Worm (Caenorhabditis elegans): ENCODE results near the gene Y69H2.17.

Gene Y69H2.17

DNA sequence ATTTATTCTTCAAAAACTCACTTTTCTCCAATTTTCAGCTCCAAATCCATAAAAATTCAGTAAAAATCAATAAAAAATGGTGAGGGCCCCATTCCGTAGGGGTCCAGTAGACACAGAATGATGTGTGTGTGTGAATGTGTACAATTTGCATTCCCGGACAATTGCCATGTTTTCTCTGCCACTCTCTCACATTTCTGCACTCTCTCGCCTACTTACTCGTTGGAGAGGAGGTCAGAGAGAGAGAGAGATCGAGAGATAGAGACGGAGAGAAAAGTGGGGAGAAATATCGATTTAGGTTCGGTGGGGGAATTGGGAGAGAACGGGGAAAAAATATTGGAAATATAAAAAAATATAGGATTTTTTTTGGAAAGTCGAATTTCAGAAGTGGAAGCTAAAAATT is 38.9 kb downstream of the Y69H2.17 start (continued):
- TF ChIP-seq ztf-11 (tag; optimal IDR thresholded peaks at IDR 0.05) (no peak), ztf-1 (GFP tag; conservative IDR thresholded peaks at IDR 0.05) (no peak), sem-4 (tag; optimal IDR thresholded peaks at IDR 0.05) (peak; percentile 46), nhr-6 (tag; optimal IDR thresholded peaks at IDR 0.05) (peak; percentile 67), ztf-4 (tag; optimal IDR thresholded peaks at IDR 0.05) (no peak), lsy-2 (tag; optimal IDR thresholded peaks at IDR 0.05) (peak; percentile 72 to 92), nhr-237 (tag; optimal IDR thresholded peaks at IDR 0.05) (no peak), sma-3 (GFP tag; optimal IDR thresholded peaks at IDR 0.05) (no peak), sma-9 (GFP tag; optimal IDR thresholded peaks at IDR 0.05) (no peak), sma-9 (tag; optimal IDR thresholded peaks at IDR 0.05) (no peak)

- TF ChIP-seq ZK546.5 (tag; optimal IDR thresholded peaks at IDR 0.05) (no peak), egl-27 (tag; optimal IDR thresholded peaks at IDR 0.05) (no peak), sma-9 (GFP tag; optimal IDR thresholded peaks at IDR 0.05) (no peak), sma-9 (tag; optimal IDR thresholded peaks at IDR 0.05) (no peak), alr-1 (tag; optimal IDR thresholded peaks at IDR 0.05) (no peak), unc-55 (GFP tag; optimal IDR thresholded peaks at IDR 0.05) (no peak), lin-39 (tag; optimal IDR thresholded peaks at IDR 0.05) (no peak), sem-4 (tag; optimal IDR thresholded peaks at IDR 0.05) (no peak), blmp-1 (tag; optimal IDR thresholded peaks at IDR 0.05; ENCODE audit: insufficient read depth) (no peak), elt-3 (tag; optimal IDR thresholded peaks at IDR 0.05) (no peak), nhr-77 (tag; optimal IDR thresholded peaks at IDR 0.05) (no peak), unc-39 (tag; optimal IDR thresholded peaks at IDR 0.05) (no peak)
Measured at ce11 chrV:18724076-18724475, 39.3 kb downstream of the Y69H2.17 start.

- TF ChIP-seq mab-5 (tag; optimal IDR thresholded peaks at IDR 0.05) (no peak), C34F6.9 (tag; optimal IDR thresholded peaks at IDR 0.05) (peak; percentile 21), unc-55 (GFP tag; optimal IDR thresholded peaks at IDR 0.05) (peak; percentile 23), ztf-11 (tag; optimal IDR thresholded peaks at IDR 0.05) (no peak)
Measured at ce11 chrV:18725858-18726257, 41.1 kb downstream of the Y69H2.17 start.

DNA sequence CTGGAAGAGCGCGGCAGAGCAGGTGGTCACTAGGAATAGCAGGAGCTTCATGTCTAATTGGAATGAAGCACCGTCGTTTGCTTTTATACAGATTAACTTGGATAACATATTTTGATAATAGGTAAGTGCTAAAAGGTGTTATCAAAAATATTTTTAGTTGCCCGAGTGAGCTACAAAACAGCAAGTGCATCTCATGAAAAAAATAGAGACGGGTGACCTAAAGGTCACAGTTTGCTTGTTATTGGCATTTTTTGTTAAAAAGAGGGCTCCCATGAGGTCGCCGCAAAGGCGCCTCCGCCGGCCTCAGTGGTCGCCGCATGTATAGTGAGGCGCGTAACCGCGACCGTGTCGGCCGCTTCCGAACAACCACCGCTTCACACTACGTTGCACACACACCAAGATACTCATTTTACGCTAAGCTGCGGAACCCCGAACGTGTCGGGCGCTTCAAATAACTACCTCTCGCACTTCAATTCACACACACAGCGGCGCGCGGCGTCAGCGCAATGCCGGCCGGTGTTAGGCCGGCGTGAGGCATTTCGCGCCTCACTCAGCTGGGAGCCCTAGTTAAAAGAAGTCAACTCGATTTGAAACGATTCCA is 44.7 kb downstream of the Y69H2.17 start, which contains the start of gene asp-19:
TSS of gene asp-19 (minus strand) at position 51 of the 601 bp plus-strand sequence.
- TF ChIP-seq lsy-2 (tag; optimal IDR thresholded peaks at IDR 0.05) (no peak), sem-4 (tag; optimal IDR thresholded peaks at IDR 0.05) (no peak), nhr-237 (tag; optimal IDR thresholded peaks at IDR 0.05) (no peak), C34F6.9 (tag; optimal IDR thresholded peaks at IDR 0.05) (no peak), elt-1 (tag; optimal IDR thresholded peaks at IDR 0.05) (no peak), lin-13 (GFP tag; optimal IDR thresholded peaks at IDR 0.05) (no peak), nhr-6 (tag; optimal IDR thresholded peaks at IDR 0.05) (no peak), nhr-11 (tag; optimal IDR thresholded peaks at IDR 0.05) (no peak), nhr-77 (tag; optimal IDR thresholded peaks at IDR 0.05) (no peak), ztf-11 (tag; optimal IDR thresholded peaks at IDR 0.05) (no peak), ceh-16 (tag; optimal IDR thresholded peaks at IDR 0.05) (no peak), ZK546.5 (tag; optimal IDR thresholded peaks at IDR 0.05) (no peak), F13H6.1 (tag; optimal IDR thresholded peaks at IDR 0.05) (no peak), fos-1 (tag; optimal IDR thresholded peaks at IDR 0.05) (no peak), nhr-10 (tag; optimal IDR thresholded peaks at IDR 0.05) (no peak), elt-3 (tag; optimal IDR thresholded peaks at IDR 0.05) (no peak), mdl-1 (tag; optimal IDR thresholded peaks at IDR 0.05) (no peak), mbf-1 (tag; optimal IDR thresholded peaks at IDR 0.05) (no peak)

- TF ChIP-seq F13H6.1 (tag; optimal IDR thresholded peaks at IDR 0.05) (no peak), sem-4 (tag; optimal IDR thresholded peaks at IDR 0.05) (no peak), sma-3 (GFP tag; optimal IDR thresholded peaks at IDR 0.05) (no peak), nhr-10 (tag; optimal IDR thresholded peaks at IDR 0.05) (no peak), R02D3.7 (tag; optimal IDR thresholded peaks at IDR 0.05) (no peak), snpc-4 (tag; optimal IDR thresholded peaks at IDR 0.05) (no peak), mdl-1 (tag; optimal IDR thresholded peaks at IDR 0.05) (no peak), nhr-25 (tag; optimal IDR thresholded peaks at IDR 0.05) (no peak), nhr-23 (tag; optimal IDR thresholded peaks at IDR 0.05) (no peak)
Measured at ce11 chrV:18731579-18732041, 46.9 kb downstream of the Y69H2.17 start, which contains the start of the genes asp-18 and scl-19. Gene asp-18, minus strand, starts transcription at chrV:18731679. Gene scl-19, plus strand, starts transcription at chrV:18731991.

All from whole organism, L2 larva.